Worm (Caenorhabditis elegans): ENCODE measurements around the gene K03B4.2.

The K03B4.2 gene

ce11 chrV:4647279-4647819, 40.4 kb upstream of the K03B4.2 start:
- TF ChIP-seq nhr-27 (tag; optimal IDR thresholded peaks at IDR 0.05), result no peak
- no peak for TF ChIP-seq unc-130 (GFP tag; optimal IDR thresholded peaks at IDR 0.05)
- TF ChIP-seq chd-7 (tag; optimal IDR thresholded peaks at IDR 0.05), result no peak
- no peak for TF ChIP-seq madf-3 (GFP tag; IDR thresholded peaks at IDR 0.05)
- no peak for TF ChIP-seq rec-8 (tag; optimal IDR thresholded peaks at IDR 0.05)
- TF ChIP-seq rcor-1 (GFP tag; IDR thresholded peaks at IDR 0.05), result no peak

DNA sequence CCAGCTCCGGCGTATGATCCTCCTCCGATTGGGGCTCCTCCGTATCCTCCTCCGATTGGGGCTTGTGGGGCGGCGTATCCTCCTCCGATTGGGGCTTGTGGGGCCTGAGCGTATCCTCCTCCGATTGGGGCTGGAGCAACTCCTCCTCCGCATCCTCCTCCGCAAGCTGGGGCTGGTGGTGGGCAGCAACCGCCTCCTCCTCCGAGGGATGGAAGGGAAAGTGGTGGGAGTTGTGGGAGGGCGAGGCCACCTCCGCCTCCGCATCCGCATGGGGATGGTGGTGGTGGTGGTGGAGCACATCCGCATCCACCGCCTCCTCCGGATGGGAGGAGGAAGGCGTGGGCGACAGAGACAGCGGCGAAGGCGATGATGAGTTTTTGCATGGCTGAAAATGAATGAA, 39.9 kb upstream of the K03B4.2 start, which contains the start of gene F41F3.3:
Gene F41F3.3, minus strand, starts transcription at position 383 of the 400 bp plus-strand sequence.
- TF ChIP-seq mes-4 (tag; optimal IDR thresholded peaks at IDR 0.05), result no peak
- TF ChIP-seq attf-6 (GFP tag; IDR thresholded peaks at IDR 0.05), result no peak
- no peak for TF ChIP-seq bed-1 (GFP tag; IDR thresholded peaks at IDR 0.05)
- no peak for TF ChIP-seq snpc-4 (GFP tag; optimal IDR thresholded peaks at IDR 0.05)
- TF ChIP-seq snpc-4 (tag; optimal IDR thresholded peaks at IDR 0.05), result no peak
- peak; percentile 97 for TF ChIP-seq zfh-2 (GFP tag; conservative IDR thresholded peaks at IDR 0.05)
- no peak for TF ChIP-seq K11D2.4 (GFP tag; IDR thresholded peaks at IDR 0.05)
- peak; percentile 10 for TF ChIP-seq ceh-27 (GFP tag; optimal IDR thresholded peaks at IDR 0.05)
- no peak for TF ChIP-seq T07F8.4 (tag; optimal IDR thresholded peaks at IDR 0.05)
- 0 out of 2 replicates have a peak, but pooled peaks have one; percentile 11 for TF ChIP-seq B0019.2 (GFP tag; conservative IDR thresholded peaks at IDR 0.05)
- TF ChIP-seq ztf-6 (GFP tag; IDR thresholded peaks at IDR 0.05), result no peak
- TF ChIP-seq repo-1 (tag; optimal IDR thresholded peaks at IDR 0.05), result peak; percentile 24
- no peak for TF ChIP-seq hmg-1.2 (GFP tag; IDR thresholded peaks at IDR 0.05)
- TF ChIP-seq him-1 (tag; optimal IDR thresholded peaks at IDR 0.05), result no peak
- TF ChIP-seq rpc-1 (optimal IDR thresholded peaks at IDR 0.05), result no peak
- no peak for TF ChIP-seq rpc-1 (tag; optimal IDR thresholded peaks at IDR 0.05)
- peak; percentile 33 for TF ChIP-seq chd-7 (tag; optimal IDR thresholded peaks at IDR 0.05)
- TF ChIP-seq atf-7 (tag; optimal IDR thresholded peaks at IDR 0.05), result no peak
- no peak for TF ChIP-seq dpff-1 (tag; optimal IDR thresholded peaks at IDR 0.05)
- no peak for TF ChIP-seq nfya-2 (GFP tag; IDR thresholded peaks at IDR 0.05)
- no peak for TF ChIP-seq tlf-1 (GFP tag; optimal IDR thresholded peaks at IDR 0.05)
- TF ChIP-seq efl-1 (GFP tag; optimal IDR thresholded peaks at IDR 0.05), result no peak
- peak; percentile 16 for TF ChIP-seq attf-5 (GFP tag; optimal IDR thresholded peaks at IDR 0.05)
- TF ChIP-seq nhr-27 (tag; optimal IDR thresholded peaks at IDR 0.05), result no peak
- no peak for TF ChIP-seq unc-62 (GFP tag; optimal IDR thresholded peaks at IDR 0.05)
- TF ChIP-seq ztf-22 (GFP tag; optimal IDR thresholded peaks at IDR 0.05), result peak; percentile 4
- no peak for TF ChIP-seq lag-1 (GFP tag; IDR thresholded peaks at IDR 0.05)
- no peak for TF ChIP-seq T26A5.8 (tag; optimal IDR thresholded peaks at IDR 0.05)
- TF ChIP-seq egrh-3 (GFP tag; IDR thresholded peaks at IDR 0.05), result peak; percentile 97
- 0 out of 2 replicates have a peak, but pooled peaks have one; percentile 4 for TF ChIP-seq madf-3 (GFP tag; IDR thresholded peaks at IDR 0.05)
- TF ChIP-seq mel-28 (tag; optimal IDR thresholded peaks at IDR 0.05; ENCODE audit: borderline replicate concordance), result no peak
- TF ChIP-seq unc-130 (GFP tag; optimal IDR thresholded peaks at IDR 0.05), result no peak
- no peak for TF ChIP-seq sea-2 (GFP tag; IDR thresholded peaks at IDR 0.05)
- 0 out of 2 replicates have a peak, but pooled peaks have one; percentile 24 for TF ChIP-seq ekl-4 (GFP tag; IDR thresholded peaks at IDR 0.05)
- TF ChIP-seq athp-1 (tag; optimal IDR thresholded peaks at IDR 0.05), result no peak
- no peak for TF ChIP-seq nfya-1 (tag; optimal IDR thresholded peaks at IDR 0.05; ENCODE audit: borderline replicate concordance, insufficient read depth)
- no peak for TF ChIP-seq snpc-3.4 (tag; optimal IDR thresholded peaks at IDR 0.05)
- no peak for TF ChIP-seq ama-1 (optimal IDR thresholded peaks at IDR 0.05)
- no peak for TF ChIP-seq ama-1 (GFP tag; optimal IDR thresholded peaks at IDR 0.05)
- TF ChIP-seq F33H1.4 (GFP tag; IDR thresholded peaks at IDR 0.05), result no peak
- no peak for TF ChIP-seq B0336.3 (GFP tag; IDR thresholded peaks at IDR 0.05)
- TF ChIP-seq Y79H2A.3 (GFP tag; conservative IDR thresholded peaks at IDR 0.05), result no peak
- no peak for TF ChIP-seq xnd-1 (tag; optimal IDR thresholded peaks at IDR 0.05)
- peak; percentile 65 for TF ChIP-seq F52B5.7 (tag; optimal IDR thresholded peaks at IDR 0.05)
